Worm (Caenorhabditis elegans) whole organism, young adult: Measurements from ENCODE around the gene rpm-1.
A peak's percentile ranks its signal among the peaks of the same experiment; 100 is the strongest.

Experiments
- B0035.1 ChIP-seq: sonication (generic microtip); optimal IDR thresholded peaks from 2 replicates; lab custom pipeline; 2016; ENCODE audit warnings: missing genetic modification characterization, mild to moderate bottlenecking, missing compliant biosample characterization, missing genotype, missing genetic modification reagents
- F10E7.11 ChIP-seq: sonication (generic microtip); optimal IDR thresholded peaks from 2 replicates; lab custom pipeline; 2017; ENCODE audit warnings: mild to moderate bottlenecking, missing genetic modification characterization, moderate library complexity, missing compliant biosample characterization
- F39B2.1 ChIP-seq: fragments of 200-800 bp; sonication (Bioruptor generic); IDR thresholded peaks from 2 replicates; pipeline ENCODE4 v1.3.6; 2022; ENCODE audit warnings: missing genetic modification reagents, missing genetic modification characterization, missing compliant biosample characterization
- F55B11.4 ChIP-seq: sonication (generic microtip); optimal IDR thresholded peaks from 2 replicates; lab custom pipeline; 2016; ENCODE audit warnings: missing compliant biosample characterization, missing genetic modification characterization, borderline replicate concordance; ENCODE audit not compliant: insufficient read depth
- T07F8.4 ChIP-seq: sonication (generic microtip); optimal IDR thresholded peaks from 2 replicates; lab custom pipeline; 2016; ENCODE audit warnings: mild to moderate bottlenecking, missing genetic modification characterization, moderate library complexity, missing compliant biosample characterization
- T26A5.8 ChIP-seq: sonication (generic microtip); optimal IDR thresholded peaks from 2 replicates; lab custom pipeline; 2016; ENCODE audit warnings: missing genetic modification characterization, missing compliant biosample characterization
- Y53F4B.3 ChIP-seq: fragments of 200-800 bp; sonication (Bioruptor generic); IDR thresholded peaks from 2 replicates; pipeline ENCODE4 v1.3.6; 2022; ENCODE audit warnings: missing genetic modification reagents, missing genetic modification characterization, missing compliant biosample characterization
- Y67H2A.10 ChIP-seq: fragments of 200-800 bp; sonication (Bioruptor generic); conservative IDR thresholded peaks from 2 replicates; pipeline ENCODE4 v1.3.6; 2022; ENCODE audit warnings: missing genetic modification reagents, missing genetic modification characterization, missing compliant biosample characterization
- atf-7 ChIP-seq: sonication (generic microtip); optimal IDR thresholded peaks from 2 replicates; lab custom pipeline; 2017; ENCODE audit warnings: mild to moderate bottlenecking, missing genetic modification characterization, missing compliant biosample characterization
- bed-1 ChIP-seq: fragments of 200-800 bp; sonication (Bioruptor generic); IDR thresholded peaks from 2 replicates; pipeline ENCODE4 v1.3.6; 2022; ENCODE audit warnings: missing genetic modification reagents, missing genetic modification characterization, missing compliant biosample characterization
- bed-2 ChIP-seq: fragments of 200-800 bp; sonication (Bioruptor generic); IDR thresholded peaks from 2 replicates; pipeline ENCODE4 v1.3.6; 2022; ENCODE audit warnings: missing genetic modification reagents, missing genetic modification characterization, missing compliant biosample characterization
- ccch-3 ChIP-seq: fragments of 200-800 bp; sonication (Bioruptor generic); optimal IDR thresholded peaks from 2 replicates; lab custom pipeline; 2018; ENCODE audit warnings: mild to moderate bottlenecking, missing genetic modification characterization, missing compliant biosample characterization
- cebp-1 ChIP-seq, 2 experiments: fragments of 200-800 bp in 1 of 2; sonication (Bioruptor generic) in 1 of 2; sonication (generic microtip) in 1 of 2; IDR thresholded peaks in 1 of 2; optimal IDR thresholded peaks in 1 of 2; 2 replicates each; pipeline versions ENCODE4 v1.3.6 to Lab custom; 2017 to 2022; ENCODE audit warnings: missing compliant biosample characterization in 2 of 2, missing genetic modification characterization in 2 of 2, mild to moderate bottlenecking in 1 of 2, missing genetic modification reagents in 1 of 2, moderate library complexity in 1 of 2
- egl-44 ChIP-seq: fragments of 200-800 bp; sonication (Bioruptor generic); IDR thresholded peaks from 2 replicates; pipeline ENCODE4 v1.3.6; 2022; ENCODE audit warnings: missing genetic modification reagents, missing genetic modification characterization, missing compliant biosample characterization
- ets-4 ChIP-seq: fragments of 200-800 bp; sonication (Bioruptor generic); optimal IDR thresholded peaks from 2 replicates; lab custom pipeline; 2018; ENCODE audit warnings: mild to moderate bottlenecking, missing genetic modification characterization, missing compliant biosample characterization
- hsf-1 ChIP-seq: fragments of 200-800 bp; sonication (Bioruptor generic); IDR thresholded peaks from 2 replicates; pipeline ENCODE4 v1.3.6; 2022; ENCODE audit warnings: missing genetic modification reagents, missing genetic modification characterization, missing compliant biosample characterization
- let-526 ChIP-seq: fragments of 200-800 bp; sonication (Bioruptor generic); IDR thresholded peaks from 2 replicates; pipeline ENCODE4 v1.3.6; 2022; ENCODE audit warnings: missing genetic modification reagents, missing genetic modification characterization, missing compliant biosample characterization
- let-607 ChIP-seq, 2 experiments: fragments of 200-800 bp in 1 of 2; sonication (Bioruptor generic) in 1 of 2; sonication (generic microtip) in 1 of 2; optimal IDR thresholded peaks; 2 replicates each; lab custom pipeline; 2016 to 2018; ENCODE audit warnings: mild to moderate bottlenecking in 2 of 2, missing compliant biosample characterization in 2 of 2, missing genetic modification characterization in 2 of 2, moderate library complexity in 2 of 2, missing genotype in 1 of 2
- lin-35 ChIP-seq, 3 experiments: fragments of 150-350 bp in 2 of 3; sonication (generic microtip) in 1 of 3; optimal IDR thresholded peaks; 2 replicates each; lab custom pipeline; 2014 to 2018; ENCODE audit warnings: missing biosample characterization in 3 of 3, missing genetic modification characterization in 3 of 3, missing genetic modification reagents in 3 of 3
- lsy-27 ChIP-seq: sonication (generic microtip); optimal IDR thresholded peaks from 2 replicates; lab custom pipeline; 2017; ENCODE audit warnings: missing genetic modification characterization, mild to moderate bottlenecking, missing compliant biosample characterization, antibody characterized with exemption, missing genotype, borderline replicate concordance; ENCODE audit not compliant: insufficient read depth
- mel-28 ChIP-seq: sonication (generic microtip); optimal IDR thresholded peaks from 2 replicates; lab custom pipeline; 2016; ENCODE audit warnings: borderline replicate concordance, mild to moderate bottlenecking, missing genetic modification characterization, missing compliant biosample characterization
- mes-4 ChIP-seq: sonication (generic microtip); optimal IDR thresholded peaks from 2 replicates; lab custom pipeline; 2016; ENCODE audit warnings: missing genotype, missing genetic modification characterization, missing compliant biosample characterization
- mxl-1 ChIP-seq: sonication (generic microtip); optimal IDR thresholded peaks from 2 replicates; lab custom pipeline; 2016; ENCODE audit warnings: missing genetic modification characterization, missing compliant biosample characterization
- nhr-120 ChIP-seq: fragments of 200-800 bp; sonication (Bioruptor generic); IDR thresholded peaks from 2 replicates; pipeline ENCODE4 v1.3.6; 2022; ENCODE audit warnings: missing genetic modification characterization, missing compliant biosample characterization
- nhr-179 ChIP-seq: sonication (generic microtip); optimal IDR thresholded peaks from 2 replicates; lab custom pipeline; 2016; ENCODE audit warnings: mild to moderate bottlenecking, missing genetic modification characterization, missing compliant biosample characterization
- nhr-80 ChIP-seq: sonication (generic microtip); optimal IDR thresholded peaks from 2 replicates; lab custom pipeline; 2016; ENCODE audit warnings: missing genetic modification characterization, missing compliant biosample characterization
- pha-4 ChIP-seq: fragments of 150-350 bp; sonication (generic microtip); optimal IDR thresholded peaks from 2 replicates; lab custom pipeline; 2014; ENCODE audit warnings: missing biosample characterization, missing genetic modification reagents, missing genetic modification characterization
- rcor-1 ChIP-seq: fragments of 200-800 bp; sonication (Bioruptor generic); IDR thresholded peaks from 2 replicates; pipeline ENCODE4 v1.3.6; 2022; ENCODE audit warnings: missing genetic modification reagents, missing genetic modification characterization, missing compliant biosample characterization
- sdz-38 ChIP-seq: sonication (generic microtip); optimal IDR thresholded peaks from 2 replicates; lab custom pipeline; 2016; ENCODE audit warnings: missing genotype, missing genetic modification characterization, missing compliant biosample characterization
- snpc-3.4 ChIP-seq: sonication (generic microtip); optimal IDR thresholded peaks from 2 replicates; lab custom pipeline; 2017; ENCODE audit warnings: missing genetic modification characterization, mild to moderate bottlenecking, missing compliant biosample characterization, antibody characterized with exemption, moderate library complexity, missing genotype, missing genetic modification reagents
- tbp1 ChIP-seq: fragments of 200-800 bp; sonication (Bioruptor generic); optimal IDR thresholded peaks from 2 replicates; lab custom pipeline; 2018; ENCODE audit warnings: mild to moderate bottlenecking, missing genetic modification characterization, missing compliant biosample characterization
- tlf-1 ChIP-seq: fragments of 200-800 bp; sonication (Bioruptor generic); optimal IDR thresholded peaks from 2 replicates; lab custom pipeline; 2018; ENCODE audit warnings: mild to moderate bottlenecking, missing genetic modification characterization, missing compliant biosample characterization
- unc-62 ChIP-seq: fragments of 150-350 bp; optimal IDR thresholded peaks from 2 replicates; lab custom pipeline; 2014; ENCODE audit warnings: missing biosample characterization, missing genetic modification reagents, missing genetic modification characterization
- ztf-22 ChIP-seq: fragments of 200-800 bp; sonication (Bioruptor generic); optimal IDR thresholded peaks from 2 replicates; lab custom pipeline; 2018; ENCODE audit warnings: mild to moderate bottlenecking, missing genetic modification characterization, moderate library complexity, missing compliant biosample characterization
- ztf-26 ChIP-seq: sonication (generic microtip); optimal IDR thresholded peaks from 2 replicates; lab custom pipeline; 2017; ENCODE audit warnings: missing genetic modification characterization, missing compliant biosample characterization

The rpm-1 gene

ce11 chrV:8769154-8769553 lies 50.6 kb downstream of the rpm-1 start:
- TF ChIP-seq mes-4 (tag; lab: Kevin White, UChicago) (no peak), tbp1 (GFP tag; lab: Kevin White, UChicago) (peak; percentile 1), atf-7 (peak; percentile 59), ccch-3 (GFP tag; lab: Kevin White, UChicago) (no peak), cebp-1 (GFP tag; IDR thresholded peaks at IDR 0.05; lab: Robert Waterston, UW) (no peak), cebp-1 (tag; optimal IDR thresholded peaks at IDR 0.05; lab: Kevin White, UChicago) (peak; percentile 72), tlf-1 (GFP tag; lab: Kevin White, UChicago) (peak; percentile 6), Y53F4B.3 (GFP tag; lab: Robert Waterston, UW) (no peak), ets-4 (peak; percentile 84), ztf-22 (GFP tag; lab: Kevin White, UChicago) (peak; percentile 68), egl-44 (no peak), rcor-1 (GFP tag; lab: Robert Waterston, UW) (no peak), ztf-26 (tag; lab: Kevin White, UChicago) (no peak), mel-28 (tag; lab: Kevin White, UChicago) (no peak), let-607 (tag; optimal IDR thresholded peaks at IDR 0.05; lab: Kevin White, UChicago) (peak; percentile 35 to 86), mxl-1 (tag; lab: Kevin White, UChicago) (no peak), nhr-80 (peak; percentile 72), T26A5.8 (tag; lab: Kevin White, UChicago) (no peak), lin-35 (GFP tag; optimal IDR thresholded peaks at IDR 0.05; lab: Kevin White, UChicago) (no peak), let-526 (GFP tag; lab: Robert Waterston, UW) (no peak), lsy-27 (tag; lab: Kevin White, UChicago) (no peak), bed-2 (GFP tag; lab: Robert Waterston, UW) (no peak), bed-1 (GFP tag; lab: Robert Waterston, UW) (no peak)

DNA sequence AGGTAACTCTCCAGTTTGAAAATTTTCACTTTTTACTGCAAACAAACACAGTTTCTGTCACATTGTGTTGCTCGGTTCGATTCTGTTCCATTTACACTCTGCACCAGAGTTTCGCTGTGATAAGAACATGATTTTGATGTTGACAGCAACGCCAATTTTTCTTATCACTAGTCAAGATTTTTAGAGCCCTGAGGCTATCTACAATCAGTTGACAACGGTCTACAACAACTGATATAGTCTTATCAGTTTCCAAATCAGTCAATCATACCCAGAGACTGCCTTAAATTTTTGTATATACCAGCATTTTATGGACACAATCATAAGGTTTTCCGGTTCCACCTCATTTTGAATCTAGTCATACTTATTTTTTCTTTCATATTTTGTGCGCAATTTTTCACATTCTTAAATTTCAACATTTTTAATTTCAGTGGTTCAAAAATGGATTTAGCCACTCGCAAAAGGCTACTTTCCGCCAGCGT lies 51.2 kb downstream of the rpm-1 start, which contains the start of gene B0507.3:
Gene B0507.3, plus strand, starts transcription at position 429 of the 479 bp plus-strand sequence.
- TF ChIP-seq F10E7.11 (tag; lab: Kevin White, UChicago), result no peak
- TF ChIP-seq nhr-179 (tag; lab: Kevin White, UChicago), result no peak
- peak; percentile 89 for TF ChIP-seq nhr-80
- no peak for TF ChIP-seq cebp-1 (GFP tag; IDR thresholded peaks at IDR 0.05; lab: Robert Waterston, UW)
- no peak for TF ChIP-seq cebp-1 (tag; optimal IDR thresholded peaks at IDR 0.05; lab: Kevin White, UChicago)
- no peak for TF ChIP-seq bed-2 (GFP tag; lab: Robert Waterston, UW)
- TF ChIP-seq egl-44, result peak; percentile 71
- no peak for TF ChIP-seq lin-35 (GFP tag; optimal IDR thresholded peaks at IDR 0.05; lab: Kevin White, UChicago)
- peak; percentile 30 for TF ChIP-seq tlf-1 (GFP tag; lab: Kevin White, UChicago)
- TF ChIP-seq hsf-1 (GFP tag; lab: Robert Waterston, UW), result no peak
- TF ChIP-seq pha-4, result peak; percentile 54
- TF ChIP-seq sdz-38, result no peak
- no peak for TF ChIP-seq T07F8.4 (tag; lab: Kevin White, UChicago)
- TF ChIP-seq let-607 (tag; optimal IDR thresholded peaks at IDR 0.05; lab: Kevin White, UChicago), result peak in 1 of 2 experiments; percentile 48
- no peak for TF ChIP-seq Y67H2A.10
- TF ChIP-seq ets-4, result peak; percentile 76
- TF ChIP-seq F55B11.4 (tag; lab: Kevin White, UChicago), result no peak
- TF ChIP-seq atf-7, result peak; percentile 49
- peak; percentile 85 for TF ChIP-seq unc-62
- no peak for TF ChIP-seq nhr-120 (GFP tag; lab: Robert Waterston, UW)
- no peak for TF ChIP-seq snpc-3.4 (tag; lab: Kevin White, UChicago)
- peak; percentile 74 for TF ChIP-seq ztf-22 (GFP tag; lab: Kevin White, UChicago)
- TF ChIP-seq F39B2.1, result no peak
- TF ChIP-seq B0035.1, result no peak
